Worm (Caenorhabditis elegans): ENCODE results near the gene F46F5.8.
"Not testable (repeated sequence)": the region's sequence is repeated elsewhere in the genome, so short reads cannot be mapped to it uniquely, and the experiment has no call there.

F46F5.8 gene

ce11 chrII:823529-823928 lies 2.1 kb upstream of the F46F5.8 start, which contains the start of gene F46F5.10:
Gene F46F5.10, plus strand, starts transcription at chrII:823829.
- TF ChIP-seq alr-1 (tag; optimal IDR thresholded peaks at IDR 0.05) = no peak
- TF ChIP-seq nhr-25 (tag; optimal IDR thresholded peaks at IDR 0.05) = no peak
- no peak for TF ChIP-seq sma-9 (GFP tag; optimal IDR thresholded peaks at IDR 0.05)
- no peak for TF ChIP-seq sma-9 (tag; optimal IDR thresholded peaks at IDR 0.05)
- no peak for TF ChIP-seq sem-4 (tag; optimal IDR thresholded peaks at IDR 0.05)
- TF ChIP-seq snpc-4 (tag; optimal IDR thresholded peaks at IDR 0.05) = no peak
- TF ChIP-seq aly-2 (tag; optimal IDR thresholded peaks at IDR 0.05) = no peak
- no peak for TF ChIP-seq elt-1 (tag; optimal IDR thresholded peaks at IDR 0.05)
- no peak for TF ChIP-seq zag-1 (tag; optimal IDR thresholded peaks at IDR 0.05)

ce11 chrII:822730-823129 lies 1.3 kb upstream of the F46F5.8 start, which contains the start of gene msrp-4:
Gene msrp-4, minus strand, starts transcription at chrII:822830.
- not testable (repeated sequence) for TF ChIP-seq mbf-1 (tag; optimal IDR thresholded peaks at IDR 0.05); unc-55 (GFP tag; optimal IDR thresholded peaks at IDR 0.05); lin-39 (tag; optimal IDR thresholded peaks at IDR 0.05)

ce11 chrII:820519-820918 lies 895 bp downstream of the F46F5.8 start, which contains the start of gene F46F5.7:
Gene F46F5.7, minus strand, starts transcription at chrII:820619.
- no peak for TF ChIP-seq nhr-12 (tag; optimal IDR thresholded peaks at IDR 0.05)
- TF ChIP-seq fos-1 (tag; optimal IDR thresholded peaks at IDR 0.05) = no peak
- no peak for TF ChIP-seq ceh-82 (tag; optimal IDR thresholded peaks at IDR 0.05)
- TF ChIP-seq F13H6.1 (tag; optimal IDR thresholded peaks at IDR 0.05) = no peak
- no peak for TF ChIP-seq nhr-237 (tag; optimal IDR thresholded peaks at IDR 0.05)
- TF ChIP-seq elt-3 (tag; optimal IDR thresholded peaks at IDR 0.05) = no peak
- no peak for TF ChIP-seq nhr-25 (tag; optimal IDR thresholded peaks at IDR 0.05)
- no peak for TF ChIP-seq skn-1 (tag; optimal IDR thresholded peaks at IDR 0.05)
- no peak for TF ChIP-seq ama-1 (optimal IDR thresholded peaks at IDR 0.05)
- TF ChIP-seq peb-1 (tag; optimal IDR thresholded peaks at IDR 0.05) = no peak

ce11 chrII:814737-815136 lies 6.7 kb downstream of the F46F5.8 start, which contains the start of gene msrp-3:
Gene msrp-3, minus strand, starts transcription at chrII:814837.
- TF ChIP-seq blmp-1 (tag; optimal IDR thresholded peaks at IDR 0.05; ENCODE audit: insufficient read depth) (no peak), nhr-11 (tag; optimal IDR thresholded peaks at IDR 0.05) (no peak), nhr-237 (tag; optimal IDR thresholded peaks at IDR 0.05) (no peak), nhr-25 (tag; optimal IDR thresholded peaks at IDR 0.05) (no peak), ceh-82 (tag; optimal IDR thresholded peaks at IDR 0.05) (no peak), unc-39 (tag; optimal IDR thresholded peaks at IDR 0.05) (no peak)

- no peak for TF ChIP-seq sma-9 (GFP tag; optimal IDR thresholded peaks at IDR 0.05)
- no peak for TF ChIP-seq sma-9 (tag; optimal IDR thresholded peaks at IDR 0.05)
- TF ChIP-seq ztf-11 (tag; optimal IDR thresholded peaks at IDR 0.05) = no peak
- no peak for TF ChIP-seq elt-1 (tag; optimal IDR thresholded peaks at IDR 0.05)
Observed at ce11 chrII:812917-813316, 8.5 kb downstream of the F46F5.8 start, which contains the start of gene F46F5.5. Gene F46F5.5, minus strand, starts transcription at chrII:813017.

DNA sequence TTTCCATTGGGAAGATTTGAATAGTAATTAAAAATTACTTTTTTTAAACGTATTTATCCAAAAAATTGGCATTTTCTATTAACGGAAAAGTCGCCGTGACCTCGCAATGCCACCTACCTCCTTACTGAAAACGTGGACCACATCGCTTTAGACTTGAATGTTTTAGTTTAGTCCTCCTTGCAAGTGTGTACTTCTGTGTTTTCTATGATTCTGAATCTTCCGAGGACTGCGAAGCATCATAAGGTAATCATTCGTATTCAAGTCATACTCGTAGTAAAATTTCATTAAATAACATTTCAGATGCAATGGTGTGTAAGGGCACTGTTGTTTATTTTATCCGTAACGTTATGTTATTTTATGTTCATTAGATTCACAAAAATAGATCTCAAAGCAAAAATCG lies 13.0 kb downstream of the F46F5.8 start, which contains the start of gene F46F5.11:
Gene F46F5.11, plus strand, starts transcription at position 301 of the 400 bp plus-strand sequence.
- TF ChIP-seq blmp-1 (tag; optimal IDR thresholded peaks at IDR 0.05; ENCODE audit: insufficient read depth) (no peak), nhr-6 (tag; optimal IDR thresholded peaks at IDR 0.05) (no peak), fos-1 (tag; optimal IDR thresholded peaks at IDR 0.05) (no peak), nhr-21 (tag; optimal IDR thresholded peaks at IDR 0.05) (no peak), mab-5 (tag; optimal IDR thresholded peaks at IDR 0.05) (no peak), nhr-237 (tag; optimal IDR thresholded peaks at IDR 0.05) (no peak), lin-11 (tag; optimal IDR thresholded peaks at IDR 0.05) (no peak), ama-1 (optimal IDR thresholded peaks at IDR 0.05) (no peak), sma-3 (GFP tag; optimal IDR thresholded peaks at IDR 0.05) (no peak), alr-1 (tag; optimal IDR thresholded peaks at IDR 0.05) (no peak), snpc-4 (tag; optimal IDR thresholded peaks at IDR 0.05) (no peak), ztf-11 (tag; optimal IDR thresholded peaks at IDR 0.05) (no peak), lsy-2 (tag; optimal IDR thresholded peaks at IDR 0.05) (no peak), unc-62 (GFP tag; optimal IDR thresholded peaks at IDR 0.05) (no peak), mdl-1 (tag; optimal IDR thresholded peaks at IDR 0.05) (no peak), skn-1 (tag; optimal IDR thresholded peaks at IDR 0.05) (no peak), lin-13 (GFP tag; optimal IDR thresholded peaks at IDR 0.05) (no peak), zag-1 (tag; optimal IDR thresholded peaks at IDR 0.05) (no peak), dmd-4 (tag; optimal IDR thresholded peaks at IDR 0.05) (no peak)

All from whole organism, L2 larva.